Worm (Caenorhabditis elegans) whole organism, L2 larva: Measurements from ENCODE around the gene pitr-4.

Source experiments
- R02D3.7 ChIP-seq: fragments of 150-350 bp; optimal IDR thresholded peaks from 2 replicates; lab custom pipeline; 2014; ENCODE audit warnings: missing biosample characterization, missing genetic modification characterization
- aly-2 ChIP-seq: fragments of 150-350 bp; optimal IDR thresholded peaks from 2 replicates; lab custom pipeline; 2014; ENCODE audit warnings: missing biosample characterization, missing genetic modification characterization
- ama-1 ChIP-seq: fragments of 150-350 bp; optimal IDR thresholded peaks from 2 replicates; lab custom pipeline; 2018; ENCODE audit warnings: inconsistent platforms
- crh-2 ChIP-seq: sonication (generic microtip); optimal IDR thresholded peaks from 2 replicates; lab custom pipeline; 2017; ENCODE audit warnings: missing biosample characterization, missing genetic modification characterization
- elt-1 ChIP-seq: fragments of 150-350 bp; optimal IDR thresholded peaks from 2 replicates; lab custom pipeline; 2014; ENCODE audit warnings: missing biosample characterization, missing genetic modification characterization
- nhr-77 ChIP-seq: fragments of 150-350 bp; optimal IDR thresholded peaks from 2 replicates; lab custom pipeline; 2014; ENCODE audit warnings: missing biosample characterization, missing genetic modification characterization
- sma-3 ChIP-seq: sonication (generic microtip); optimal IDR thresholded peaks from 2 replicates; lab custom pipeline; 2016; ENCODE audit warnings: missing genetic modification reagents, missing genetic modification characterization, missing compliant biosample characterization
- zag-1 ChIP-seq: fragments of 150-350 bp; optimal IDR thresholded peaks from 2 replicates; lab custom pipeline; 2014; ENCODE audit warnings: missing biosample characterization, missing genetic modification characterization
- ztf-4 ChIP-seq: fragments of 150-350 bp; optimal IDR thresholded peaks from 2 replicates; lab custom pipeline; 2014; ENCODE audit warnings: missing biosample characterization, missing genetic modification characterization

- TF ChIP-seq crh-2 (tag; lab: Kevin White, UChicago) = no peak
- no peak for TF ChIP-seq elt-1 (tag; lab: Kevin White, UChicago)
- TF ChIP-seq ztf-4 = no peak
- TF ChIP-seq zag-1 (tag; lab: Kevin White, UChicago) = no peak
- no peak for TF ChIP-seq ama-1
- TF ChIP-seq R02D3.7 (tag; lab: Kevin White, UChicago) = no peak
- no peak for TF ChIP-seq nhr-77 (tag; lab: Kevin White, UChicago)
- TF ChIP-seq sma-3 = no peak
- no peak for TF ChIP-seq aly-2 (tag; lab: Kevin White, UChicago)
Observed at ce11 chrV:9699216-9699615, 37.8 kb upstream of the pitr-4 start.
